Worm (Caenorhabditis elegans) whole organism, L2 larva: ENCODE measurements around the gene T24E12.11.

Experiments used
- blmp-1 ChIP-seq: sonication (generic microtip); optimal IDR thresholded peaks from 2 replicates; lab custom pipeline; 2017; ENCODE audit warnings: missing genetic modification characterization, mild to moderate bottlenecking, missing compliant biosample characterization, antibody characterized with exemption, moderate library complexity; ENCODE audit not compliant: insufficient read depth
- ceh-82 ChIP-seq: fragments of 150-350 bp; optimal IDR thresholded peaks from 2 replicates; lab custom pipeline; 2014; ENCODE audit warnings: missing biosample characterization, missing genetic modification characterization
- crh-2 ChIP-seq: sonication (generic microtip); optimal IDR thresholded peaks from 2 replicates; lab custom pipeline; 2017; ENCODE audit warnings: missing biosample characterization, missing genetic modification characterization
- gmeb-1 ChIP-seq: fragments of 150-350 bp; optimal IDR thresholded peaks from 2 replicates; lab custom pipeline; 2014; ENCODE audit warnings: missing biosample characterization, missing genetic modification characterization
- nhr-12 ChIP-seq: fragments of 150-350 bp; optimal IDR thresholded peaks from 2 replicates; lab custom pipeline; 2014; ENCODE audit warnings: missing biosample characterization, missing genetic modification characterization
- nhr-237 ChIP-seq: fragments of 150-350 bp; optimal IDR thresholded peaks from 2 replicates; lab custom pipeline; 2014; ENCODE audit warnings: missing biosample characterization, missing genetic modification characterization
- nhr-77 ChIP-seq: fragments of 150-350 bp; optimal IDR thresholded peaks from 2 replicates; lab custom pipeline; 2014; ENCODE audit warnings: missing biosample characterization, missing genetic modification characterization
- ztf-4 ChIP-seq: fragments of 150-350 bp; optimal IDR thresholded peaks from 2 replicates; lab custom pipeline; 2014; ENCODE audit warnings: missing biosample characterization, missing genetic modification characterization

DNA sequence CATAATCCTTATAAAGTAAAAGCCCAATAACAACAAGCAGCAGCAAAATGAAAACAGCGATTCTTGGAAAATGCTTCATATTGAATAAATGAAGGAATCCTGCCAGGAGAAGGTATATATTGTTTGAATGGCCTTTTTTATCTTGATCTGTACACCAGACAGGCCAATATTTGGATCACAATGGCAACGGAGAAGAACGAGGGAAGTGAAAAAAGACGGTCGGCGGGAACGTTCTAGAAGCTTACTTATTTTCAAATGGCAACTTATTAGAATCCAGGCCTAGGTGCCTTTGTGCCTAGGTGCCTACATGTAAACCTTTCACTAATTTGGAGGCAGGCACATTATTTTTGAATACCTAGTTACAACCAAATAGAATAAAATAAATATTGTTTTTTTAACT, 48.4 kb upstream of the T24E12.11 start, which contains the start of gene F54D10.8:
- no peak for TF ChIP-seq ztf-4 (tag; lab: Kevin White, UChicago)
- TF ChIP-seq nhr-12, result no peak
- TF ChIP-seq ceh-82 (tag; lab: Kevin White, UChicago), result no peak
- TF ChIP-seq nhr-77 (tag; lab: Kevin White, UChicago), result no peak
- TF ChIP-seq gmeb-1 (tag; lab: Kevin White, UChicago), result no peak
- no peak for TF ChIP-seq blmp-1 (tag; lab: Kevin White, UChicago)
- TF ChIP-seq crh-2 (tag; lab: Kevin White, UChicago), result no peak
- no peak for TF ChIP-seq nhr-237 (tag; lab: Kevin White, UChicago)
